Fruit fly (Drosophila melanogaster) whole organism, embryonic: Measurements from ENCODE around the gene CG5447.

ENCODE experiments used
- Atf3 ChIP-seq: fragments of 200-800 bp; sonication (Bioruptor generic); optimal IDR thresholded peaks from 3 replicates; lab custom pipeline; 2016; ENCODE audit warnings: missing biosample characterization, missing genetic modification characterization
- Atf6 ChIP-seq: fragments of 200-800 bp; sonication (Bioruptor generic); IDR thresholded peaks from 2 replicates; pipeline ENCODE4 v1.3.6; 2022; ENCODE audit warnings: missing biosample characterization, missing genetic modification characterization
- Bgb ChIP-seq: fragments of 200-800 bp; sonication (Bioruptor generic); IDR thresholded peaks from 2 replicates; pipeline ENCODE4 v1.3.6; 2022; ENCODE audit warnings: missing biosample characterization, missing genetic modification characterization; ENCODE audit not compliant: partially characterized antibody
- CG10959 ChIP-seq: fragments of 200-800 bp; sonication (Bioruptor generic); IDR thresholded peaks from 2 replicates; pipeline ENCODE4 v1.3.6; 2022; ENCODE audit warnings: missing biosample characterization, missing genetic modification characterization
- CG12236 ChIP-seq: fragments of 200-800 bp; sonication (Bioruptor generic); optimal IDR thresholded peaks from 2 replicates; lab custom pipeline; 2016; ENCODE audit warnings: missing biosample characterization, missing genetic modification characterization
- CG12299 ChIP-seq: fragments of 200-800 bp; sonication (Bioruptor generic); optimal IDR thresholded peaks from 2 replicates; lab custom pipeline; 2018; ENCODE audit warnings: missing biosample characterization, mild to moderate bottlenecking, missing genetic modification characterization
- CG13624 ChIP-seq: fragments of 200-800 bp; sonication (Bioruptor generic); optimal IDR thresholded peaks from 2 replicates; lab custom pipeline; 2016; ENCODE audit warnings: missing biosample characterization, missing genetic modification characterization
- CG1529 ChIP-seq: fragments of 200-800 bp; sonication (Bioruptor generic); optimal IDR thresholded peaks from 3 replicates; lab custom pipeline; 2018; ENCODE audit warnings: missing biosample characterization, missing genetic modification characterization
- CG17829 ChIP-seq: fragments of 200-800 bp; optimal IDR thresholded peaks from 2 replicates; lab custom pipeline; 2019; ENCODE audit warnings: missing biosample characterization, mild to moderate bottlenecking, missing genetic modification characterization, moderate library complexity
- CG18262 ChIP-seq: fragments of 200-800 bp; optimal IDR thresholded peaks from 3 replicates; lab custom pipeline; 2019; ENCODE audit warnings: missing biosample characterization, mild to moderate bottlenecking, missing genetic modification characterization, moderate library complexity
- CG18764 ChIP-seq: fragments of 200-800 bp; sonication (Bioruptor generic); optimal IDR thresholded peaks from 3 replicates; lab custom pipeline; 2016; ENCODE audit warnings: missing biosample characterization, missing genetic modification characterization
- CG2678 ChIP-seq: fragments of 200-800 bp; sonication (Bioruptor generic); optimal IDR thresholded peaks from 3 replicates; lab custom pipeline; 2019; ENCODE audit warnings: missing biosample characterization, mild to moderate bottlenecking, missing genetic modification characterization, moderate library complexity
- CG32767 ChIP-seq: fragments of 200-800 bp; sonication (Bioruptor generic); IDR thresholded peaks from 2 replicates; pipeline ENCODE4 v1.3.6; 2022; ENCODE audit warnings: missing biosample characterization, missing genetic modification characterization
- CG3407 ChIP-seq: fragments of 200-800 bp; sonication (Bioruptor generic); optimal IDR thresholded peaks from 2 replicates; lab custom pipeline; 2018; ENCODE audit warnings: missing biosample characterization, mild to moderate bottlenecking, missing genetic modification characterization
- CG34376 ChIP-seq: fragments of 200-800 bp; sonication (Bioruptor generic); optimal IDR thresholded peaks from 2 replicates; lab custom pipeline; 2018; ENCODE audit warnings: missing biosample characterization, mild to moderate bottlenecking, missing genetic modification characterization
- CG43689 ChIP-seq: fragments of 200-800 bp; sonication (Bioruptor generic); IDR thresholded peaks from 2 replicates; pipeline ENCODE4 v1.3.6; 2022; ENCODE audit warnings: missing biosample characterization, missing genetic modification characterization
- CG6683 ChIP-seq: fragments of 200-800 bp; sonication (Bioruptor generic); optimal IDR thresholded peaks from 2 replicates; lab custom pipeline; 2017; ENCODE audit warnings: missing biosample characterization, mild to moderate bottlenecking, missing genetic modification characterization, missing genetic modification reagents
- CG8359 ChIP-seq: fragments of 200-800 bp; sonication (Bioruptor generic); optimal IDR thresholded peaks from 2 replicates; lab custom pipeline; 2017; ENCODE audit warnings: missing biosample characterization, mild to moderate bottlenecking, missing genetic modification characterization, borderline replicate concordance
- CG8765 ChIP-seq: fragments of 200-800 bp; sonication (Bioruptor generic); IDR thresholded peaks from 2 replicates; pipeline ENCODE4 v1.3.6; 2022; ENCODE audit warnings: missing biosample characterization, missing genetic modification characterization
- CG8944 ChIP-seq: fragments of 200-800 bp; sonication (Bioruptor generic); optimal IDR thresholded peaks from 3 replicates; lab custom pipeline; 2016; ENCODE audit warnings: missing biosample characterization, missing genetic modification characterization
- Ets65A ChIP-seq: fragments of 200-800 bp; sonication (Bioruptor generic); peaks from one replicate; lab custom pipeline; 2016; ENCODE audit warnings: missing biosample characterization, missing genetic modification characterization
- Ets97D ChIP-seq: fragments of 200-800 bp; sonication (Bioruptor generic); optimal IDR thresholded peaks from 3 replicates; lab custom pipeline; 2016; ENCODE audit warnings: missing biosample characterization, missing genetic modification characterization
- HHEX ChIP-seq: fragments of 200-800 bp; sonication (Bioruptor generic); optimal IDR thresholded peaks from 3 replicates; lab custom pipeline; 2017; ENCODE audit warnings: missing biosample characterization, mild to moderate bottlenecking, missing genetic modification characterization, missing genetic modification reagents
- HLH3B ChIP-seq: fragments of 200-800 bp; sonication (Bioruptor generic); IDR thresholded peaks from 2 replicates; pipeline ENCODE4 v1.3.6; 2022; ENCODE audit warnings: missing biosample characterization, missing genetic modification characterization
- Hey ChIP-seq: fragments of 200-800 bp; sonication (Bioruptor generic); optimal IDR thresholded peaks from 3 replicates; lab custom pipeline; 2018; ENCODE audit warnings: missing biosample characterization, mild to moderate bottlenecking, missing genetic modification characterization
- Hsf ChIP-seq: fragments of 200-800 bp; sonication (Bioruptor generic); optimal IDR thresholded peaks from 3 replicates; lab custom pipeline; 2016; ENCODE audit warnings: missing biosample characterization, missing genetic modification characterization
- Med ChIP-seq: fragments of 200-800 bp; sonication (Bioruptor generic); peaks from one replicate; lab custom pipeline; 2016; ENCODE audit warnings: missing biosample characterization, missing genetic modification characterization, mild to moderate bottlenecking, inconsistent platforms, moderate library complexity
- Nf-YB ChIP-seq: fragments of 200-800 bp; sonication (Bioruptor generic); optimal IDR thresholded peaks from 3 replicates; lab custom pipeline; 2019; ENCODE audit warnings: missing biosample characterization, mild to moderate bottlenecking, missing genetic modification characterization, moderate library complexity
- Ptx1 ChIP-seq: fragments of 200-800 bp; sonication (Bioruptor generic); IDR thresholded peaks from 2 replicates; pipeline ENCODE4 v1.3.6; 2022; ENCODE audit warnings: missing biosample characterization, missing genetic modification characterization
- Stat92E ChIP-seq, 3 experiments: fragments of >200 bp in 2 of 3; fragments of 200-800 bp in 1 of 3; sonication (Bioruptor generic) in 1 of 3; optimal IDR thresholded peaks; 2 replicates each; lab custom pipeline; 2017 to 2019; ENCODE audit warnings: missing biosample characterization in 3 of 3, missing genetic modification characterization in 3 of 3, mild to moderate bottlenecking in 1 of 3, moderate library complexity in 1 of 3
- Tbp ChIP-seq: fragments of >200 bp; optimal IDR thresholded peaks from 2 replicates; lab custom pipeline; 2018; ENCODE audit warnings: missing biosample characterization, missing genetic modification characterization
- ato ChIP-seq: fragments of 200-800 bp; sonication (Bioruptor generic); IDR thresholded peaks from 2 replicates; pipeline ENCODE4 v1.3.6; 2022; ENCODE audit warnings: missing biosample characterization, missing genetic modification characterization; ENCODE audit not compliant: partially characterized antibody
- caup ChIP-seq: fragments of 200-800 bp; sonication (Bioruptor generic); optimal IDR thresholded peaks from 3 replicates; lab custom pipeline; 2017; ENCODE audit warnings: missing biosample characterization, mild to moderate bottlenecking, missing genetic modification characterization, moderate library complexity; ENCODE audit not compliant: severe bottlenecking
- corto ChIP-seq: fragments of 200-800 bp; sonication (Bioruptor generic); optimal IDR thresholded peaks from 2 replicates; lab custom pipeline; 2016; ENCODE audit warnings: missing biosample characterization, mild to moderate bottlenecking, missing genetic modification characterization, moderate library complexity
- dm ChIP-seq: fragments of 200-800 bp; sonication (Bioruptor generic); optimal IDR thresholded peaks from 3 replicates; lab custom pipeline; 2016; ENCODE audit warnings: missing biosample characterization, missing genetic modification characterization
- dmrt99B ChIP-seq: fragments of 200-800 bp; sonication (Bioruptor generic); optimal IDR thresholded peaks from 2 replicates; lab custom pipeline; 2018; ENCODE audit warnings: missing biosample characterization, mild to moderate bottlenecking, missing genetic modification characterization, moderate library complexity
- eyg ChIP-seq: fragments of 200-800 bp; sonication (Bioruptor generic); optimal IDR thresholded peaks from 3 replicates; lab custom pipeline; 2016; ENCODE audit warnings: missing biosample characterization, missing genetic modification characterization
- gem ChIP-seq: fragments of 200-800 bp; sonication (Bioruptor generic); optimal IDR thresholded peaks from 2 replicates; lab custom pipeline; 2019; ENCODE audit warnings: missing biosample characterization, mild to moderate bottlenecking, missing genetic modification characterization, moderate library complexity
- gsb ChIP-seq: fragments of 200-800 bp; sonication (Bioruptor generic); IDR thresholded peaks from 2 replicates; pipeline ENCODE4 v1.3.6; 2022; ENCODE audit warnings: missing biosample characterization, missing genetic modification characterization
- inv ChIP-seq: fragments of 200-800 bp; sonication (Bioruptor generic); IDR thresholded peaks from 2 replicates; pipeline ENCODE4 v1.3.6; 2022; ENCODE audit warnings: missing biosample characterization, missing genetic modification characterization; ENCODE audit not compliant: partially characterized antibody
- ken ChIP-seq: fragments of 200-800 bp; sonication (Bioruptor generic); IDR thresholded peaks from 3 replicates; pipeline ENCODE4 v1.3.6; 2022; ENCODE audit warnings: missing biosample characterization, missing genetic modification characterization
- mam ChIP-seq: fragments of 200-800 bp; sonication (Bioruptor generic); optimal IDR thresholded peaks from 3 replicates; lab custom pipeline; 2016; ENCODE audit warnings: missing biosample characterization, missing genetic modification characterization
- odd ChIP-seq: fragments of 200-800 bp; sonication (Bioruptor generic); optimal IDR thresholded peaks from 2 replicates; lab custom pipeline; 2017; ENCODE audit warnings: missing biosample characterization, mild to moderate bottlenecking, missing genetic modification characterization
- pb ChIP-seq: fragments of 200-800 bp; sonication (Bioruptor generic); optimal IDR thresholded peaks from 3 replicates; lab custom pipeline; 2016; ENCODE audit warnings: missing biosample characterization, missing genetic modification characterization
- run ChIP-seq: fragments of 200-800 bp; sonication (Bioruptor generic); optimal IDR thresholded peaks from 3 replicates; lab custom pipeline; 2018; ENCODE audit warnings: missing biosample characterization, mild to moderate bottlenecking, missing genetic modification characterization
- sima ChIP-seq: fragments of 200-800 bp; sonication (Bioruptor generic); optimal IDR thresholded peaks from 2 replicates; lab custom pipeline; 2016; ENCODE audit warnings: missing biosample characterization, missing genetic modification characterization
- slp2 ChIP-seq: fragments of 200-800 bp; sonication (Bioruptor generic); optimal IDR thresholded peaks from 2 replicates; lab custom pipeline; 2016; ENCODE audit warnings: missing biosample characterization, missing genetic modification characterization
- tap ChIP-seq: fragments of 200-800 bp; optimal IDR thresholded peaks from 3 replicates; lab custom pipeline; 2019; ENCODE audit warnings: missing biosample characterization, mild to moderate bottlenecking, missing genetic modification characterization, moderate library complexity
- tin ChIP-seq: fragments of 200-800 bp; sonication (Bioruptor generic); optimal IDR thresholded peaks from 3 replicates; lab custom pipeline; 2016; ENCODE audit warnings: missing biosample characterization, missing genetic modification characterization
- tio ChIP-seq: fragments of 200-800 bp; sonication (Bioruptor generic); optimal IDR thresholded peaks from 2 replicates; lab custom pipeline; 2017; ENCODE audit warnings: missing biosample characterization, missing genetic modification characterization, inconsistent platforms
- tll ChIP-seq, 2 experiments: fragments of 200-800 bp in 1 of 2; fragments of >200 bp in 1 of 2; sonication (Bioruptor generic) in 1 of 2; optimal IDR thresholded peaks; 2 replicates each; lab custom pipeline; 2017 to 2019; ENCODE audit warnings: missing biosample characterization in 2 of 2, missing genetic modification characterization in 2 of 2, mild to moderate bottlenecking in 1 of 2, moderate library complexity in 1 of 2
- z ChIP-seq: fragments of 200-800 bp; sonication (Bioruptor generic); IDR thresholded peaks from 3 replicates; pipeline ENCODE4 v1.3.6; 2022; ENCODE audit warnings: missing biosample characterization, missing genetic modification characterization

The CG5447 gene

DNA sequence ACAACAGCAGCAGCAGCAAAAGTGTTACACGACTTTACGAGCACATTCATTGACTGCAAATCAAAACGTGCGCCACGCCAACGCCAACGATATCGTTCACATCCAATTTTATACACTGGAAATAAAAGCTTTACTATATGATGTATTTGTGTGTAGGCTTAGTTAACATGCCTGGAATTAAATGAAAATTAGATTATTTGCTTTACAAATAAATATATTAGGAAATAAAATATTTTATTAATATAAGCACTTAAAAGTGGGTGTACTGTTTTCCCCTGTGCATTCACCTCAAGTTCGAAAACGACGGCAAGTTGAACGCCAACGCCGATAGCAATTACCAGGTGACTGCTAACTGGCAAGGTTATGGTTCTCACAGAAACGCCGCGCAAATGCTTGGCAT lies 42.6 kb upstream of the CG5447 start (continued):
- TF ChIP-seq corto (no peak), Hey (tag; lab: Kevin White, UChicago) (no peak), HHEX (peak; percentile 20), Ets97D (GFP tag; lab: Kevin White, UChicago) (no peak), caup (GFP tag; lab: Kevin White, UChicago) (no peak), slp2 (no peak), odd (GFP tag; lab: Kevin White, UChicago) (no peak), CG10959 (GFP tag; lab: Robert Waterston, UW) (no peak), eyg (GFP tag; lab: Kevin White, UChicago) (no peak), mam (no peak), tio (GFP tag; lab: Kevin White, UChicago) (no peak), CG12299 (tag; lab: Kevin White, UChicago) (no peak), Tbp (GFP tag; lab: Kevin White, UChicago) (no peak), Atf3 (GFP tag; lab: Kevin White, UChicago) (no peak), Atf6 (GFP tag; lab: Robert Waterston, UW) (no peak), CG17829 (tag; lab: Kevin White, UChicago) (no peak), dmrt99B (tag; lab: Kevin White, UChicago) (peak; percentile 71), tap (tag; lab: Kevin White, UChicago) (no peak), gsb (peak; percentile 43; the same call in 1 of the 2 replicates), ken (GFP tag; lab: Robert Waterston, UW) (no peak), CG8944 (no peak), CG2678 (no peak), HLH3B (peak; percentile 61; the same call in 1 of the 2 replicates), Bgb (GFP tag; lab: Robert Waterston, UW) (no peak), Nf-YB (no peak), z (GFP tag; lab: Robert Waterston, UW) (no peak), gem (tag; lab: Kevin White, UChicago) (peak; percentile 37), sima (no peak), CG34376 (no peak), inv (GFP tag; lab: Robert Waterston, UW) (no peak), CG1529 (no peak), ato (GFP tag; lab: Robert Waterston, UW) (no peak), pb (no peak), CG12236 (no peak), tll (GFP tag; optimal IDR thresholded peaks at IDR 0.05; lab: Kevin White, UChicago) (no peak), CG43689 (GFP tag; lab: Robert Waterston, UW) (no peak), tin (no peak), Ets65A (GFP tag; lab: Kevin White, UChicago) (no peak), Hsf (GFP tag; lab: Kevin White, UChicago) (no peak), run (tag; lab: Kevin White, UChicago) (no peak), CG8765 (GFP tag; lab: Robert Waterston, UW) (no peak), Med (GFP tag; lab: Kevin White, UChicago) (no peak), CG18764 (GFP tag; lab: Kevin White, UChicago) (no peak), dm (GFP tag; lab: Kevin White, UChicago) (no peak), CG18262 (tag; lab: Kevin White, UChicago) (no peak), CG8359 (GFP tag; lab: Kevin White, UChicago) (no peak), CG3407 (GFP tag; lab: Kevin White, UChicago) (no peak), Ptx1 (GFP tag; lab: Robert Waterston, UW) (peak; percentile 62), CG32767 (no peak), Stat92E (GFP tag; optimal IDR thresholded peaks at IDR 0.05; lab: Kevin White, UChicago) (no peak), CG6683 (GFP tag; lab: Kevin White, UChicago) (no peak), CG13624 (GFP tag; lab: Kevin White, UChicago) (no peak)
